Worm (Caenorhabditis elegans) whole organism, young adult: ENCODE measurements around the gene pnc-2.
A peak's percentile ranks its signal among the peaks of the same experiment; 100 is the strongest.

Experiments
- B0019.2 ChIP-seq: fragments of 200-800 bp; sonication (Bioruptor generic); conservative IDR thresholded peaks from 2 replicates; pipeline ENCODE4 v1.3.6; 2022; ENCODE audit warnings: missing genetic modification reagents, missing genetic modification characterization, missing compliant biosample characterization
- B0261.1 ChIP-seq: sonication (generic microtip); optimal IDR thresholded peaks from 2 replicates; lab custom pipeline; 2016; ENCODE audit warnings: mild to moderate bottlenecking, missing genetic modification characterization, moderate library complexity, missing compliant biosample characterization
- B0336.3 ChIP-seq: fragments of 200-800 bp; sonication (Bioruptor generic); IDR thresholded peaks from 2 replicates; pipeline ENCODE4 v1.3.6; 2022; ENCODE audit warnings: missing genetic modification characterization, missing compliant biosample characterization
- C17E4.6 ChIP-seq: fragments of 200-800 bp; sonication (Bioruptor generic); IDR thresholded peaks from 2 replicates; pipeline ENCODE4 v1.3.6; 2022; ENCODE audit warnings: missing genetic modification reagents, missing genetic modification characterization, missing compliant biosample characterization
- D2030.7 ChIP-seq: fragments of 200-800 bp; sonication (Bioruptor generic); IDR thresholded peaks from 2 replicates; pipeline ENCODE4 v1.3.6; 2022; ENCODE audit warnings: missing genetic modification reagents, missing genetic modification characterization, missing compliant biosample characterization
- F23B12.7 ChIP-seq: sonication (generic microtip); optimal IDR thresholded peaks from 2 replicates; lab custom pipeline; 2017; ENCODE audit warnings: missing genetic modification characterization, mild to moderate bottlenecking, missing compliant biosample characterization, antibody characterized with exemption, moderate library complexity; ENCODE audit not compliant: insufficient read depth
- F33H1.4 ChIP-seq: fragments of 200-800 bp; sonication (Bioruptor generic); IDR thresholded peaks from 2 replicates; pipeline ENCODE4 v1.3.6; 2022; ENCODE audit warnings: missing genetic modification reagents, missing genetic modification characterization, missing compliant biosample characterization
- F49E8.2 ChIP-seq: sonication (generic microtip); optimal IDR thresholded peaks from 3 replicates; lab custom pipeline; 2017; ENCODE audit warnings: missing genetic modification characterization, mild to moderate bottlenecking, missing compliant biosample characterization, antibody characterized with exemption, moderate library complexity; ENCODE audit not compliant: insufficient read depth
- F57C9.4 ChIP-seq: sonication (generic microtip); optimal IDR thresholded peaks from 2 replicates; lab custom pipeline; 2017; ENCODE audit warnings: mild to moderate bottlenecking, missing genetic modification characterization, missing compliant biosample characterization
- K11D2.4 ChIP-seq: fragments of 200-800 bp; sonication (Bioruptor generic); IDR thresholded peaks from 2 replicates; pipeline ENCODE4 v1.3.6; 2022; ENCODE audit warnings: missing genetic modification reagents, missing genetic modification characterization, missing compliant biosample characterization
- K12H6.12 ChIP-seq: fragments of 200-800 bp; sonication (Bioruptor generic); optimal IDR thresholded peaks from 2 replicates; lab custom pipeline; 2018; ENCODE audit warnings: mild to moderate bottlenecking, missing genetic modification characterization, missing compliant biosample characterization
- Y53G8AR.9 ChIP-seq: fragments of 200-800 bp; sonication (Bioruptor generic); conservative IDR thresholded peaks from 2 replicates; pipeline ENCODE4 v1.3.6; 2022; ENCODE audit warnings: missing genetic modification reagents, missing genetic modification characterization, missing compliant biosample characterization
- Y56A3A.18 ChIP-seq: fragments of 200-800 bp; sonication (Bioruptor generic); IDR thresholded peaks from 2 replicates; pipeline ENCODE4 v1.3.6; 2022; ENCODE audit warnings: missing genetic modification reagents, missing genetic modification characterization, missing compliant biosample characterization
- aptf-2 ChIP-seq: fragments of 200-800 bp; sonication (Bioruptor generic); conservative IDR thresholded peaks from 2 replicates; pipeline ENCODE4 v1.3.6; 2022; ENCODE audit warnings: missing genetic modification reagents, missing genetic modification characterization, missing compliant biosample characterization
- atf-7 ChIP-seq: sonication (generic microtip); optimal IDR thresholded peaks from 2 replicates; lab custom pipeline; 2017; ENCODE audit warnings: mild to moderate bottlenecking, missing genetic modification characterization, missing compliant biosample characterization
- attf-5 ChIP-seq: fragments of 200-800 bp; sonication (Bioruptor generic); optimal IDR thresholded peaks from 2 replicates; lab custom pipeline; 2018; ENCODE audit warnings: mild to moderate bottlenecking, missing genetic modification characterization, missing compliant biosample characterization
- attf-6 ChIP-seq: fragments of 200-800 bp; sonication (Bioruptor generic); IDR thresholded peaks from 2 replicates; pipeline ENCODE4 v1.3.6; 2022; ENCODE audit warnings: missing genetic modification reagents, missing genetic modification characterization, missing compliant biosample characterization
- bed-2 ChIP-seq: fragments of 200-800 bp; sonication (Bioruptor generic); IDR thresholded peaks from 2 replicates; pipeline ENCODE4 v1.3.6; 2022; ENCODE audit warnings: missing genetic modification reagents, missing genetic modification characterization, missing compliant biosample characterization
- ccch-3 ChIP-seq: fragments of 200-800 bp; sonication (Bioruptor generic); optimal IDR thresholded peaks from 2 replicates; lab custom pipeline; 2018; ENCODE audit warnings: mild to moderate bottlenecking, missing genetic modification characterization, missing compliant biosample characterization
- ceh-100 ChIP-seq: fragments of 200-800 bp; sonication (Bioruptor generic); IDR thresholded peaks from 2 replicates; pipeline ENCODE4 v1.3.6; 2022; ENCODE audit warnings: missing genetic modification reagents, missing genetic modification characterization, missing compliant biosample characterization
- ceh-27 ChIP-seq: fragments of 200-800 bp; sonication (Bioruptor generic); optimal IDR thresholded peaks from 2 replicates; lab custom pipeline; 2018; ENCODE audit warnings: mild to moderate bottlenecking, missing genetic modification characterization, moderate library complexity, missing compliant biosample characterization
- ceh-40 ChIP-seq: fragments of 200-800 bp; sonication (Bioruptor generic); IDR thresholded peaks from 2 replicates; pipeline ENCODE4 v1.3.6; 2022; ENCODE audit warnings: missing genetic modification characterization, missing compliant biosample characterization
- ceh-58 ChIP-seq: fragments of 200-800 bp; sonication (Bioruptor generic); IDR thresholded peaks from 2 replicates; pipeline ENCODE4 v1.3.6; 2022; ENCODE audit warnings: missing genetic modification characterization, missing compliant biosample characterization
- chd-7 ChIP-seq: sonication (generic microtip); optimal IDR thresholded peaks from 2 replicates; lab custom pipeline; 2016; ENCODE audit warnings: mild to moderate bottlenecking, missing genetic modification characterization, moderate library complexity, missing compliant biosample characterization
- dox-1 ChIP-seq: fragments of 200-800 bp; sonication (Bioruptor generic); IDR thresholded peaks from 2 replicates; pipeline ENCODE4 v1.3.6; 2022; ENCODE audit warnings: missing genetic modification reagents, missing genetic modification characterization, missing compliant biosample characterization
- dpl-1 ChIP-seq: fragments of 150-350 bp; optimal IDR thresholded peaks from 2 replicates; lab custom pipeline; 2014; ENCODE audit warnings: missing biosample characterization, missing genetic modification reagents, missing genetic modification characterization
- efl-1 ChIP-seq: fragments of 150-350 bp; optimal IDR thresholded peaks from 2 replicates; lab custom pipeline; 2014; ENCODE audit warnings: missing biosample characterization, missing genetic modification reagents, missing genetic modification characterization
- egl-44 ChIP-seq: fragments of 200-800 bp; sonication (Bioruptor generic); IDR thresholded peaks from 2 replicates; pipeline ENCODE4 v1.3.6; 2022; ENCODE audit warnings: missing genetic modification reagents, missing genetic modification characterization, missing compliant biosample characterization
- egrh-3 ChIP-seq: fragments of 200-800 bp; sonication (Bioruptor generic); IDR thresholded peaks from 2 replicates; pipeline ENCODE4 v1.3.6; 2022; ENCODE audit warnings: missing genetic modification reagents, missing genetic modification characterization, missing compliant biosample characterization
- ekl-4 ChIP-seq: fragments of 200-800 bp; sonication (Bioruptor generic); IDR thresholded peaks from 2 replicates; pipeline ENCODE4 v1.3.6; 2022; ENCODE audit warnings: missing genetic modification reagents, missing genetic modification characterization, missing compliant biosample characterization
- him-1 ChIP-seq: sonication (generic microtip); optimal IDR thresholded peaks from 2 replicates; lab custom pipeline; 2016; ENCODE audit warnings: missing genotype, missing genetic modification reagents, missing genetic modification characterization, missing compliant biosample characterization
- hlh-12 ChIP-seq: sonication (generic microtip); optimal IDR thresholded peaks from 2 replicates; lab custom pipeline; 2016; ENCODE audit warnings: missing genetic modification characterization, missing compliant biosample characterization
- hmg-1.2 ChIP-seq: fragments of 200-800 bp; sonication (Bioruptor generic); IDR thresholded peaks from 2 replicates; pipeline ENCODE4 v1.3.6; 2022; ENCODE audit warnings: missing genetic modification reagents, missing genetic modification characterization, missing compliant biosample characterization
- hrde-1 ChIP-seq: sonication (generic microtip); optimal IDR thresholded peaks from 2 replicates; lab custom pipeline; 2016; ENCODE audit warnings: missing genetic modification characterization, mild to moderate bottlenecking, missing compliant biosample characterization, moderate library complexity, missing genotype, missing genetic modification reagents, borderline replicate concordance
- let-526 ChIP-seq: fragments of 200-800 bp; sonication (Bioruptor generic); IDR thresholded peaks from 2 replicates; pipeline ENCODE4 v1.3.6; 2022; ENCODE audit warnings: missing genetic modification reagents, missing genetic modification characterization, missing compliant biosample characterization
- lin-26 ChIP-seq: fragments of 200-800 bp; sonication (Bioruptor generic); IDR thresholded peaks from 2 replicates; pipeline ENCODE4 v1.3.6; 2022; ENCODE audit warnings: missing genetic modification reagents, missing genetic modification characterization, missing compliant biosample characterization
- lin-35 ChIP-seq, 3 experiments: fragments of 150-350 bp in 2 of 3; sonication (generic microtip) in 1 of 3; optimal IDR thresholded peaks; 2 replicates each; lab custom pipeline; 2014 to 2018; ENCODE audit warnings: missing biosample characterization in 3 of 3, missing genetic modification characterization in 3 of 3, missing genetic modification reagents in 3 of 3
- madf-3 ChIP-seq: fragments of 200-800 bp; sonication (Bioruptor generic); IDR thresholded peaks from 2 replicates; pipeline ENCODE4 v1.3.6; 2022; ENCODE audit warnings: missing genetic modification reagents, missing genetic modification characterization, missing compliant biosample characterization
- mel-28 ChIP-seq: sonication (generic microtip); optimal IDR thresholded peaks from 2 replicates; lab custom pipeline; 2016; ENCODE audit warnings: borderline replicate concordance, mild to moderate bottlenecking, missing genetic modification characterization, missing compliant biosample characterization
- nhr-90 ChIP-seq: sonication (generic microtip); optimal IDR thresholded peaks from 2 replicates; lab custom pipeline; 2016; ENCODE audit warnings: missing genotype, mild to moderate bottlenecking, missing genetic modification characterization, missing compliant biosample characterization
- rcor-1 ChIP-seq: fragments of 200-800 bp; sonication (Bioruptor generic); IDR thresholded peaks from 2 replicates; pipeline ENCODE4 v1.3.6; 2022; ENCODE audit warnings: missing genetic modification reagents, missing genetic modification characterization, missing compliant biosample characterization
- repo-1 ChIP-seq: sonication (generic microtip); optimal IDR thresholded peaks from 2 replicates; lab custom pipeline; 2017; ENCODE audit warnings: mild to moderate bottlenecking, missing genetic modification characterization, missing compliant biosample characterization
- rpc-1 ChIP-seq, 2 experiments: fragments of 150-350 bp in 1 of 2; sonication (generic microtip) in 1 of 2; optimal IDR thresholded peaks; 2 replicates each; lab custom pipeline; 2014 to 2018; ENCODE audit warnings: missing biosample characterization in 1 of 2, missing genetic modification characterization in 1 of 2, missing genetic modification reagents in 1 of 2, missing genotype in 1 of 2
- snpc-1.1 ChIP-seq: sonication (generic microtip); optimal IDR thresholded peaks from 2 replicates; lab custom pipeline; 2017; ENCODE audit warnings: missing genetic modification characterization, mild to moderate bottlenecking, missing compliant biosample characterization, antibody characterized with exemption, moderate library complexity, missing genotype, missing genetic modification reagents; ENCODE audit not compliant: insufficient read depth
- snpc-3.4 ChIP-seq: sonication (generic microtip); optimal IDR thresholded peaks from 2 replicates; lab custom pipeline; 2017; ENCODE audit warnings: missing genetic modification characterization, mild to moderate bottlenecking, missing compliant biosample characterization, antibody characterized with exemption, moderate library complexity, missing genotype, missing genetic modification reagents
- snpc-4 ChIP-seq, 5 experiments: fragments of 150-350 bp in 1 of 5; sonication (generic microtip) in 4 of 5; optimal IDR thresholded peaks; 2 replicates each; lab custom pipeline; 2014 to 2018; ENCODE audit warnings: missing genetic modification characterization in 5 of 5, missing biosample characterization in 3 of 5, antibody characterized with exemption in 2 of 5, mild to moderate bottlenecking in 2 of 5, missing compliant biosample characterization in 2 of 5, missing genotype in 2 of 5, moderate library complexity in 2 of 5, missing genetic modification reagents in 1 of 5
- ztf-26 ChIP-seq: sonication (generic microtip); optimal IDR thresholded peaks from 2 replicates; lab custom pipeline; 2017; ENCODE audit warnings: missing genetic modification characterization, missing compliant biosample characterization
- ztf-6 ChIP-seq: fragments of 200-800 bp; sonication (Bioruptor generic); IDR thresholded peaks from 2 replicates; pipeline ENCODE4 v1.3.6; 2022; ENCODE audit warnings: missing genetic modification reagents, missing genetic modification characterization, missing compliant biosample characterization

Gene pnc-2

DNA sequence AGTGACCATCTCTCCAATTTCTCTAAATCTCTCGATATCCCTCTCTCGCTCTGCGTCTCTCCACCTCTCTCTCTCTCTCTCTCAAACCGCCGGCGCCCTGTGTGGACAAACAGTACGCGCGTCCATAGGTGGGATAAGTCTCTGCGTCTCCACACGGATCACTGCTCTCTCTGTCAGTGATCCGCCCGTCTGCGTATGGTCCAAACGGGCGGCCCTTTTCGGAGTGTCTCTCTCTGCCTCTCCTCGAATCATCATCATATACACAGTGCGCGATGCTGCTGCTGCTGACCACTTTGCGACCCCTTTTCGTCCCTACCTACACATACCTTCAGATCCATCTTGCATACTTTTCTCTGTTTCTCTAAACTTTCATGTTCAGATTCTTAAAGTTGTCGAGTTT, 37.2 kb downstream of the pnc-2 start:
- no peak for TF ChIP-seq let-526
- TF ChIP-seq attf-6, result 0 out of 2 replicates have a peak, but pooled peaks have one; percentile 31
- TF ChIP-seq ztf-6 (GFP tag; lab: Robert Waterston, UW), result no peak
- no peak for TF ChIP-seq K11D2.4
- TF ChIP-seq him-1 (tag; lab: Kevin White, UChicago), result no peak
- no peak for TF ChIP-seq rpc-1 (optimal IDR thresholded peaks at IDR 0.05; lab: Kevin White, UChicago)
- TF ChIP-seq rpc-1 (tag; optimal IDR thresholded peaks at IDR 0.05; lab: Kevin White, UChicago), result no peak
- TF ChIP-seq chd-7 (tag; lab: Kevin White, UChicago), result no peak
- TF ChIP-seq ceh-27 (GFP tag; lab: Kevin White, UChicago), result no peak
- TF ChIP-seq lin-35 (GFP tag; optimal IDR thresholded peaks at IDR 0.05; lab: Kevin White, UChicago), result no peak
- no peak for TF ChIP-seq F57C9.4 (tag; lab: Kevin White, UChicago)
- no peak for TF ChIP-seq ccch-3 (GFP tag; lab: Kevin White, UChicago)
- no peak; the same call in 1 of the 2 replicates for TF ChIP-seq dox-1 (GFP tag; lab: Robert Waterston, UW)
- peak; percentile 43 for TF ChIP-seq attf-5 (GFP tag; lab: Kevin White, UChicago)
- no peak for TF ChIP-seq ekl-4 (GFP tag; lab: Robert Waterston, UW)
- TF ChIP-seq Y53G8AR.9 (GFP tag; lab: Robert Waterston, UW), result no peak
- no peak for TF ChIP-seq snpc-3.4
- peak; percentile 19 for TF ChIP-seq K12H6.12 (tag; lab: Kevin White, UChicago)
- TF ChIP-seq hmg-1.2 (GFP tag; lab: Robert Waterston, UW), result peak; percentile 79
- TF ChIP-seq hrde-1 (tag; lab: Kevin White, UChicago), result no peak
- TF ChIP-seq nhr-90 (tag; lab: Kevin White, UChicago), result no peak
- TF ChIP-seq B0261.1 (tag; lab: Kevin White, UChicago), result no peak
- TF ChIP-seq C17E4.6 (GFP tag; lab: Robert Waterston, UW), result no peak
- no peak for TF ChIP-seq ceh-40
- TF ChIP-seq ceh-58 (GFP tag; lab: Robert Waterston, UW), result no peak
- TF ChIP-seq F33H1.4, result no peak
- TF ChIP-seq aptf-2 (GFP tag; lab: Robert Waterston, UW), result no peak
- no peak for TF ChIP-seq rcor-1 (GFP tag; lab: Robert Waterston, UW)
- no peak for TF ChIP-seq repo-1
- TF ChIP-seq ceh-100 (GFP tag; lab: Robert Waterston, UW), result no peak
- TF ChIP-seq snpc-4 (GFP tag; optimal IDR thresholded peaks at IDR 0.05; lab: Kevin White, UChicago), result no peak
- peak in 2 of 4 experiments; percentile 71 to 75 for TF ChIP-seq snpc-4 (tag; optimal IDR thresholded peaks at IDR 0.05; lab: Kevin White, UChicago)
- no peak for TF ChIP-seq dpl-1
- TF ChIP-seq bed-2 (GFP tag; lab: Robert Waterston, UW), result no peak
- peak; percentile 58 for TF ChIP-seq ztf-26 (tag; lab: Kevin White, UChicago)
- TF ChIP-seq B0019.2 (GFP tag; lab: Robert Waterston, UW), result no peak
- no peak for TF ChIP-seq hlh-12 (tag; lab: Kevin White, UChicago)
- no peak for TF ChIP-seq madf-3
- 0 out of 2 replicates have a peak, but pooled peaks have one; percentile 14 for TF ChIP-seq lin-26 (GFP tag; lab: Robert Waterston, UW)
- no peak for TF ChIP-seq snpc-1.1 (tag; lab: Kevin White, UChicago)
- no peak for TF ChIP-seq mel-28 (tag; lab: Kevin White, UChicago)
- TF ChIP-seq atf-7, result no peak
- TF ChIP-seq egl-44 (GFP tag; lab: Robert Waterston, UW), result no peak
- TF ChIP-seq F23B12.7 (tag; lab: Kevin White, UChicago), result no peak
- no peak for TF ChIP-seq B0336.3 (GFP tag; lab: Robert Waterston, UW)
- no peak for TF ChIP-seq D2030.7 (GFP tag; lab: Robert Waterston, UW)
- no peak for TF ChIP-seq F49E8.2 (tag; lab: Kevin White, UChicago)
- TF ChIP-seq efl-1, result peak; percentile 7
- TF ChIP-seq egrh-3 (GFP tag; lab: Robert Waterston, UW), result no peak
- no peak for TF ChIP-seq Y56A3A.18 (GFP tag; lab: Robert Waterston, UW)
